Worm (Caenorhabditis elegans) whole organism, L4/young adult: ENCODE results near the gene C53D6.8.

Source experiments
- dao-5 ChIP-seq: sonication (generic microtip); optimal IDR thresholded peaks from 2 replicates; lab custom pipeline; 2016; ENCODE audit warnings: missing genotype, missing genetic modification characterization, moderate library complexity, missing compliant biosample characterization
- him-1 ChIP-seq: sonication (generic microtip); optimal IDR thresholded peaks from 2 replicates; lab custom pipeline; 2016; ENCODE audit warnings: missing genotype, missing genetic modification reagents, missing genetic modification characterization, missing compliant biosample characterization

DNA sequence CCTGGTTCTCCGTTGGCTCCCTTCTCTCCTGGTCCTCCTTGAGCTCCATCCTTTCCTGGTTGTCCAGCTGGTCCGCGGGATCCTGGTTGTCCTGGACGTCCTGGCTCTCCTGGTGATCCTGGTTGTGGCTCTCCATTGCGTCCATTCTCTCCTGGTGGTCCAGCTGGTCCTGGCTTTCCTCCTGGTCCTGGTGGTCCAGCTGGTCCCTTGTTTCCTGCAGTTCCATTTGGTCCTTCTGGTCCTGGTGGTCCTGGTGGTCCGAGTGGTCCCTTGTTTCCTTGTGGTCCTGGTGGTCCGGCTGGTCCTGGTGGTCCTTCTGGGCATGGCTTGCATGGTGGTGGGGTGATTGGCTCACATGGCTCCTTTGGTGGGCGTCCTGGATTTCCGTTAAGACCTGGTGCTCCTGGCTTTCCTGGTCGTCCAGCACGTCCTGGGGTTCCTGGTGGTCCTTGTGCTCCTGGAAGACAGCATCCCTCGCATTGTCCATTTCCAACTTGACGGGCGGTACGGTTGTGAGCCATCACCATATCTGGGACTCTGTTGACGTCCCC lies 23.4 kb downstream of the C53D6.8 start:
- TF ChIP-seq him-1 (no peak), dao-5 (tag; lab: Kevin White, UChicago) (no peak)
